Fruit fly (Drosophila melanogaster) whole organism, adult: ENCODE data around the gene CG4452.

Experiments
- CG11617 ChIP-seq: fragments of 200-800 bp; sonication (Bioruptor generic); optimal IDR thresholded peaks from 2 replicates; lab custom pipeline; 2017; ENCODE audit warnings: mild to moderate bottlenecking, missing biosample characterization, missing genetic modification reagents, missing genetic modification characterization
- CG12768 ChIP-seq: fragments of 200-800 bp; sonication (Bioruptor generic); optimal IDR thresholded peaks from 2 replicates; lab custom pipeline; 2017; ENCODE audit warnings: missing biosample characterization, missing genetic modification characterization, mild to moderate bottlenecking, moderate library complexity, missing genetic modification reagents
- CG14711 ChIP-seq: fragments of 200-800 bp; sonication (Bioruptor generic); optimal IDR thresholded peaks from 2 replicates; lab custom pipeline; 2018; ENCODE audit warnings: missing biosample characterization, mild to moderate bottlenecking, missing genetic modification characterization, moderate library complexity
- CG1620 ChIP-seq: fragments of 200-800 bp; sonication (Bioruptor generic); optimal IDR thresholded peaks from 2 replicates; lab custom pipeline; 2016; ENCODE audit warnings: missing biosample characterization, missing genetic modification characterization
- CG33017 ChIP-seq: fragments of 200-800 bp; sonication (Bioruptor generic); optimal IDR thresholded peaks from 2 replicates; lab custom pipeline; 2018; ENCODE audit warnings: missing biosample characterization, mild to moderate bottlenecking, missing genetic modification characterization, moderate library complexity
- CG5204 ChIP-seq: fragments of 200-800 bp; sonication (Bioruptor generic); optimal IDR thresholded peaks from 2 replicates; lab custom pipeline; 2016; ENCODE audit warnings: missing biosample characterization, missing genetic modification characterization
- CG7045 ChIP-seq: fragments of 200-800 bp; sonication (Bioruptor generic); optimal IDR thresholded peaks from 2 replicates; lab custom pipeline; 2017; ENCODE audit warnings: missing biosample characterization, mild to moderate bottlenecking, missing genetic modification characterization
- CG7101 ChIP-seq: fragments of 200-800 bp; sonication (Bioruptor generic); optimal IDR thresholded peaks from 2 replicates; lab custom pipeline; 2018; ENCODE audit warnings: missing biosample characterization, mild to moderate bottlenecking, missing genetic modification characterization, moderate library complexity
- Clk ChIP-seq: fragments of 200-800 bp; sonication (Bioruptor generic); optimal IDR thresholded peaks from 2 replicates; lab custom pipeline; 2017; ENCODE audit warnings: missing biosample characterization, missing genetic modification characterization
- Crg-1 ChIP-seq: fragments of 200-800 bp; sonication (Bioruptor generic); optimal IDR thresholded peaks from 2 replicates; lab custom pipeline; 2016; ENCODE audit warnings: missing biosample characterization, missing genetic modification characterization
- Hr96 ChIP-seq: fragments of 200-800 bp; sonication (Bioruptor generic); optimal IDR thresholded peaks from 2 replicates; lab custom pipeline; 2016; ENCODE audit warnings: missing biosample characterization, missing genetic modification characterization
- Mnt ChIP-seq: fragments of 200-800 bp; sonication (Bioruptor generic); optimal IDR thresholded peaks from 2 replicates; lab custom pipeline; 2016; ENCODE audit warnings: missing biosample characterization, mild to moderate bottlenecking, missing genetic modification characterization
- bab1 ChIP-seq: fragments of 200-800 bp; sonication (Bioruptor generic); optimal IDR thresholded peaks from 3 replicates; lab custom pipeline; 2019; ENCODE audit warnings: missing biosample characterization, mild to moderate bottlenecking, missing genetic modification characterization, moderate library complexity
- cic ChIP-seq: fragments of 200-800 bp; sonication (Bioruptor generic); optimal IDR thresholded peaks from 2 replicates; lab custom pipeline; 2017; ENCODE audit warnings: missing biosample characterization, mild to moderate bottlenecking, missing genetic modification characterization, moderate library complexity
- cnc ChIP-seq, 2 experiments: fragments of >200 bp; optimal IDR thresholded peaks; 2 replicates each; lab custom pipeline; 2017
- kay ChIP-seq: fragments of 200-800 bp; sonication (Bioruptor generic); peaks from one replicate; lab custom pipeline; 2016; ENCODE audit warnings: missing biosample characterization, missing genetic modification characterization, borderline replicate concordance
- ovo ChIP-seq: fragments of 200-800 bp; sonication (Bioruptor generic); optimal IDR thresholded peaks from 2 replicates; lab custom pipeline; 2016; ENCODE audit warnings: missing biosample characterization, missing genetic modification characterization
- pad ChIP-seq: fragments of 200-800 bp; sonication (Bioruptor generic); optimal IDR thresholded peaks from 3 replicates; lab custom pipeline; 2017; ENCODE audit warnings: missing biosample characterization, missing genetic modification characterization, mild to moderate bottlenecking, moderate library complexity, missing genetic modification reagents
- tj ChIP-seq: fragments of 200-800 bp; sonication (Bioruptor generic); optimal IDR thresholded peaks from 3 replicates; lab custom pipeline; 2017; ENCODE audit warnings: missing biosample characterization, mild to moderate bottlenecking, missing genetic modification characterization, moderate library complexity
- toe ChIP-seq: fragments of 200-800 bp; sonication (Bioruptor generic); optimal IDR thresholded peaks from 2 replicates; lab custom pipeline; 2016; ENCODE audit warnings: missing biosample characterization, missing genetic modification characterization

Gene CG4452

dm6 chr3L:9366850-9367430 lies at the start of gene CG4452, which contains the start of gene Klp67A:
Gene CG4452 (plus strand): TSS chr3L:9367377.
Gene Klp67A (minus strand): TSS chr3L:9367046.
- TF ChIP-seq CG12768, result peak; percentile 27
- peak; percentile 76 for TF ChIP-seq CG14711 (tag; lab: Kevin White, UChicago)
- TF ChIP-seq pad (GFP tag; lab: Kevin White, UChicago), result peak; percentile 30
- no peak for TF ChIP-seq Hr96 (GFP tag; lab: Kevin White, UChicago)
- no peak for TF ChIP-seq cnc (optimal IDR thresholded peaks at IDR 0.05; lab: Kevin White, UChicago)
- peak; percentile 64 for TF ChIP-seq CG11617 (GFP tag; lab: Kevin White, UChicago)
- peak; percentile 17 for TF ChIP-seq kay
- no peak for TF ChIP-seq CG7045 (GFP tag; lab: Kevin White, UChicago)
- TF ChIP-seq CG1620, result peak; percentile 56
- peak; percentile 13 for TF ChIP-seq CG33017 (tag; lab: Kevin White, UChicago)
- TF ChIP-seq ovo, result peak; percentile 39
- no peak for TF ChIP-seq bab1 (GFP tag; lab: Kevin White, UChicago)
- peak; percentile 36 for TF ChIP-seq Mnt (GFP tag; lab: Kevin White, UChicago)
- peak; percentile 13 for TF ChIP-seq CG7101 (tag; lab: Kevin White, UChicago)

dm6 chr3L:9333745-9334382 lies 33.3 kb upstream of the CG4452 start, which contains the start of gene PGRP-LA:
Gene PGRP-LA (plus strand): TSS chr3L:9334332.
- TF ChIP-seq Mnt (GFP tag; lab: Kevin White, UChicago), result peak; percentile 3
- peak; percentile 29 for TF ChIP-seq CG7101 (tag; lab: Kevin White, UChicago)
- peak; percentile 47 for TF ChIP-seq cic (GFP tag; lab: Kevin White, UChicago)
- peak; percentile 83 for TF ChIP-seq kay
- no peak for TF ChIP-seq cnc (optimal IDR thresholded peaks at IDR 0.05; lab: Kevin White, UChicago)
- peak; percentile 23 for TF ChIP-seq CG5204 (GFP tag; lab: Kevin White, UChicago)
- TF ChIP-seq CG11617 (GFP tag; lab: Kevin White, UChicago), result no peak
- TF ChIP-seq CG1620, result peak; percentile 12
- TF ChIP-seq toe (GFP tag; lab: Kevin White, UChicago), result peak; percentile 34
- TF ChIP-seq CG12768, result no peak

DNA sequence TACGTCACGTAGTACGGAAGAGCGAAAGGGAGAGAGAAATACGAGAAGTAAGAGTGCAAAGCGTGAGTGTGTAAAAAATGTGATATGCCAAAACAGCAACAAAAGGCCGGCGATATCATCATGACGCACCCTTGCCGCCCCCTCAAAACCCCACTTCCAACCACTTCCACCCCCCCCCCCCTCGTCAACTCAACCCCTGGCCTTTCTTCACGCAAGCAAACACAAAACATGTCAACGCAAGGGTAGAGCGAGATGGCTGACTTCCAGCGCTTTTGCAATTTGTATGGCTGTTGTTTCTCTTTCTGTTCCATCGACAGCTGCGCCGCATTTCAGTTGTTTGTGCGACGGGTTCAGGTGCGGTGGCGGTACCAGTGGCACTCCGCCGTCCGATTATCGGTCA lies 31.5 kb upstream of the CG4452 start:
- TF ChIP-seq CG7045 (GFP tag; lab: Kevin White, UChicago), result peak; percentile 32
- TF ChIP-seq CG7101 (tag; lab: Kevin White, UChicago), result peak; percentile 1
- peak; percentile 38 for TF ChIP-seq CG33017 (tag; lab: Kevin White, UChicago)
- TF ChIP-seq CG12768, result peak; percentile 90
- TF ChIP-seq CG11617 (GFP tag; lab: Kevin White, UChicago), result peak; percentile 5
- peak; percentile 7 for TF ChIP-seq tj (GFP tag; lab: Kevin White, UChicago)
- TF ChIP-seq cnc (optimal IDR thresholded peaks at IDR 0.05; lab: Kevin White, UChicago), result peak in 1 of 2 experiments; percentile 52
- peak; percentile 6 for TF ChIP-seq Clk (GFP tag; lab: Kevin White, UChicago)
- no peak for TF ChIP-seq toe (GFP tag; lab: Kevin White, UChicago)
- peak; percentile 11 for TF ChIP-seq Mnt (GFP tag; lab: Kevin White, UChicago)
- TF ChIP-seq cic (GFP tag; lab: Kevin White, UChicago), result peak; percentile 98
- no peak for TF ChIP-seq Hr96 (GFP tag; lab: Kevin White, UChicago)
- TF ChIP-seq ovo, result peak; percentile 41
- TF ChIP-seq bab1 (GFP tag; lab: Kevin White, UChicago), result no peak
- peak; percentile 85 for TF ChIP-seq kay
- TF ChIP-seq pad (GFP tag; lab: Kevin White, UChicago), result peak; percentile 59
- TF ChIP-seq Crg-1 (GFP tag; lab: Kevin White, UChicago), result no peak

DNA sequence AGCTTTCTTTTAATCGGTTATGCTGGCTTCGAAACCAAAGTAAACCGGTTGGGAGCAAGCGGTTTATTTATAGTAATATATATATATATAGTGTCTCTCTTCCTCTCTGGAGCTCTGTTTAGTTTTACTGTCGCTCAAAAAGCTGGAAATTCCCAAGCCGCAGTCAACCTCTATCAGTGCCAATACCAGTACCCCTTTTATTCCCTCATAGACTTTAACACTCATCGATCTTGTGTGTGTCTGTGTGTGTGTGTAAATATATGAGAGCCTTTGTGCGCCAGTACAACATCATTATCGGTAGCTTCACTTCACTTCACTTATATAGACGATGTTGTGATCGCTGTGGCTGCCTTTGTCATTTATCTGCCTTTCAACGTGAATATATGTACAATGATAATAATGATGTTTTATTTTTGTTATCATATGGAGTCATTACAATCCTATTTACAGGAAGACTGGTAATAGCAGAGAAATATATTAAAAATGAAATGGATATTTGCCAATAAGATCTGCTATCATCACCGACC lies 29.2 kb upstream of the CG4452 start:
- TF ChIP-seq CG7101 (tag; lab: Kevin White, UChicago), result no peak
- no peak for TF ChIP-seq CG14711 (tag; lab: Kevin White, UChicago)
- no peak for TF ChIP-seq Crg-1 (GFP tag; lab: Kevin White, UChicago)
- TF ChIP-seq CG1620, result no peak
- TF ChIP-seq cic (GFP tag; lab: Kevin White, UChicago), result peak; percentile 51
- no peak for TF ChIP-seq Hr96 (GFP tag; lab: Kevin White, UChicago)

DNA sequence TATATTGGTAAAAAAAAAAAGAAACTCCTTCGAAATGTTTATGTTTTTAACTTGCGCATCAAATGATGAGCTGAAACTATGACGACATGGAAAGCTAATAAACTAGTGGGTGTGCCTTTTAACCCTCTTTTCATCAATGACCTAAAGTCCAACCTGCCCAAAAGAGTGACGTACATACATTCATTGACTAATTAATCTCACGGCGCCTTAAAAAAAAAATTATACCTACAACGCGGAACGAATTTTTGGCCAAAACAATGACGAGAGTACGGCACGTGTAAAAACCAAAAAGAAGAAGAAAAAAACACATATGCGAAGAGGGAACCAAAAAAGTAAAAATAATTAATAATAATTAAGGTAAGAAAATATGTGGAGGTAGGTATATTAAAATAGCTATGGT lies 28.7 kb upstream of the CG4452 start, which contains the start of gene PGRP-LC:
Gene PGRP-LC, plus strand, starts transcription at position 301 of the 400 bp plus-strand sequence.
- TF ChIP-seq cic (GFP tag; lab: Kevin White, UChicago) (no peak), CG14711 (tag; lab: Kevin White, UChicago) (no peak)

- TF ChIP-seq CG11617 (GFP tag; lab: Kevin White, UChicago) (no peak), CG5204 (GFP tag; lab: Kevin White, UChicago) (peak; percentile 15), CG33017 (tag; lab: Kevin White, UChicago) (peak; percentile 5), Crg-1 (GFP tag; lab: Kevin White, UChicago) (no peak), CG7045 (GFP tag; lab: Kevin White, UChicago) (no peak), Mnt (GFP tag; lab: Kevin White, UChicago) (no peak), tj (GFP tag; lab: Kevin White, UChicago) (no peak), kay (peak; percentile 77), pad (GFP tag; lab: Kevin White, UChicago) (no peak), cnc (optimal IDR thresholded peaks at IDR 0.05; lab: Kevin White, UChicago) (no peak), CG14711 (tag; lab: Kevin White, UChicago) (no peak), CG7101 (tag; lab: Kevin White, UChicago) (no peak), Hr96 (GFP tag; lab: Kevin White, UChicago) (no peak), cic (GFP tag; lab: Kevin White, UChicago) (no peak)
Measured at dm6 chr3L:9339021-9339420, 28.2 kb upstream of the CG4452 start.
